Fruit fly (Drosophila melanogaster) whole organism, embryonic: Measurements from ENCODE around the gene AstA.

ENCODE experiments used
- CG10147 ChIP-seq: fragments of 200-800 bp; sonication (Bioruptor generic); optimal IDR thresholded peaks from 2 replicates; lab custom pipeline; 2019; ENCODE audit warnings: missing biosample characterization, mild to moderate bottlenecking, missing genetic modification characterization, moderate library complexity
- CG10274 ChIP-seq: fragments of 200-800 bp; sonication (Bioruptor generic); optimal IDR thresholded peaks from 3 replicates; lab custom pipeline; 2017; ENCODE audit warnings: missing biosample characterization, mild to moderate bottlenecking, missing genetic modification characterization
- CG10366 ChIP-seq: fragments of 200-800 bp; sonication (Bioruptor generic); IDR thresholded peaks from 2 replicates; pipeline ENCODE4 v1.3.6; 2022; ENCODE audit warnings: missing biosample characterization, missing genetic modification characterization
- CG10543 ChIP-seq: fragments of 200-800 bp; sonication (Bioruptor generic); optimal IDR thresholded peaks from 3 replicates; lab custom pipeline; 2017; ENCODE audit warnings: missing biosample characterization, mild to moderate bottlenecking, missing genetic modification characterization, moderate library complexity
- CG10565 ChIP-seq: fragments of 200-800 bp; sonication (Bioruptor generic); optimal IDR thresholded peaks from 3 replicates; lab custom pipeline; 2016; ENCODE audit warnings: missing biosample characterization, mild to moderate bottlenecking, missing genetic modification characterization
- CG11695 ChIP-seq: fragments of 200-800 bp; sonication (Bioruptor generic); IDR thresholded peaks from 3 replicates; pipeline ENCODE4 v1.3.6; 2022; ENCODE audit warnings: missing biosample characterization, missing genetic modification characterization
- CG12104 ChIP-seq: fragments of 200-800 bp; sonication (Bioruptor generic); optimal IDR thresholded peaks from 3 replicates; lab custom pipeline; 2016; ENCODE audit warnings: missing biosample characterization, missing genetic modification characterization
- CG1233 ChIP-seq: fragments of 200-800 bp; sonication (Bioruptor generic); optimal IDR thresholded peaks from 4 replicates; lab custom pipeline; 2018; ENCODE audit warnings: missing biosample characterization, mild to moderate bottlenecking, missing genetic modification characterization
- CG12659 ChIP-seq: fragments of 200-800 bp; sonication (Bioruptor generic); optimal IDR thresholded peaks from 3 replicates; lab custom pipeline; 2017; ENCODE audit warnings: mild to moderate bottlenecking, missing biosample characterization, missing genetic modification reagents, missing genetic modification characterization
- CG14710 ChIP-seq: fragments of 200-800 bp; sonication (Bioruptor generic); optimal IDR thresholded peaks from 3 replicates; lab custom pipeline; 2019; ENCODE audit warnings: missing biosample characterization, mild to moderate bottlenecking, missing genetic modification characterization, moderate library complexity
- CG17568 ChIP-seq: fragments of 200-800 bp; sonication (Bioruptor generic); optimal IDR thresholded peaks from 2 replicates; lab custom pipeline; 2018; ENCODE audit warnings: missing biosample characterization, mild to moderate bottlenecking, missing genetic modification characterization, moderate library complexity
- CG17912 ChIP-seq: fragments of 200-800 bp; sonication (Bioruptor generic); optimal IDR thresholded peaks from 2 replicates; lab custom pipeline; 2018; ENCODE audit warnings: missing biosample characterization, mild to moderate bottlenecking, missing genetic modification characterization
- CG2120 ChIP-seq: fragments of 200-800 bp; sonication (Bioruptor generic); optimal IDR thresholded peaks from 3 replicates; lab custom pipeline; 2016; ENCODE audit warnings: missing biosample characterization, missing genetic modification characterization
- CG2875 ChIP-seq: fragments of 200-800 bp; sonication (Bioruptor generic); optimal IDR thresholded peaks from 2 replicates; lab custom pipeline; 2017; ENCODE audit warnings: missing biosample characterization, mild to moderate bottlenecking, missing genetic modification characterization, missing genetic modification reagents
- CG3281 ChIP-seq: fragments of 200-800 bp; sonication (Bioruptor generic); optimal IDR thresholded peaks from 3 replicates; lab custom pipeline; 2017; ENCODE audit warnings: missing biosample characterization, mild to moderate bottlenecking, missing genetic modification characterization
- CG33213 ChIP-seq: fragments of 200-800 bp; sonication (Bioruptor generic); optimal IDR thresholded peaks from 3 replicates; lab custom pipeline; 2016; ENCODE audit warnings: missing biosample characterization, missing genetic modification characterization
- CG33557 ChIP-seq: fragments of 200-800 bp; sonication (Bioruptor generic); optimal IDR thresholded peaks from 2 replicates; lab custom pipeline; 2019; ENCODE audit warnings: missing biosample characterization, mild to moderate bottlenecking, missing genetic modification characterization, moderate library complexity
- CG4424 ChIP-seq: fragments of 200-800 bp; sonication (Bioruptor generic); optimal IDR thresholded peaks from 3 replicates; lab custom pipeline; 2016; ENCODE audit warnings: missing biosample characterization, missing genetic modification characterization
- CG4707 ChIP-seq: fragments of 200-800 bp; sonication (Bioruptor generic); optimal IDR thresholded peaks from 2 replicates; lab custom pipeline; 2018; ENCODE audit warnings: missing biosample characterization, mild to moderate bottlenecking, missing genetic modification characterization, moderate library complexity
- CG4854 ChIP-seq: fragments of 200-800 bp; sonication (Bioruptor generic); optimal IDR thresholded peaks from 2 replicates; lab custom pipeline; 2016; ENCODE audit warnings: missing biosample characterization, missing genetic modification characterization, inconsistent platforms
- CG6254 ChIP-seq: fragments of 200-800 bp; sonication (Bioruptor generic); optimal IDR thresholded peaks from 3 replicates; lab custom pipeline; 2017; ENCODE audit warnings: mild to moderate bottlenecking, missing biosample characterization, missing genetic modification reagents, missing genetic modification characterization
- CG8281 ChIP-seq: fragments of 200-800 bp; sonication (Bioruptor generic); optimal IDR thresholded peaks from 2 replicates; lab custom pipeline; 2018; ENCODE audit warnings: missing biosample characterization, mild to moderate bottlenecking, missing genetic modification characterization, moderate library complexity
- CG8359 ChIP-seq: fragments of 200-800 bp; sonication (Bioruptor generic); optimal IDR thresholded peaks from 2 replicates; lab custom pipeline; 2017; ENCODE audit warnings: missing biosample characterization, mild to moderate bottlenecking, missing genetic modification characterization, borderline replicate concordance
- CG8924 ChIP-seq: fragments of 200-800 bp; optimal IDR thresholded peaks from 3 replicates; lab custom pipeline; 2019; ENCODE audit warnings: missing biosample characterization, mild to moderate bottlenecking, missing genetic modification characterization, moderate library complexity
- CG8944 ChIP-seq: fragments of 200-800 bp; sonication (Bioruptor generic); optimal IDR thresholded peaks from 3 replicates; lab custom pipeline; 2016; ENCODE audit warnings: missing biosample characterization, missing genetic modification characterization
- CrebB ChIP-seq: fragments of 200-800 bp; sonication (Bioruptor generic); optimal IDR thresholded peaks from 3 replicates; lab custom pipeline; 2018; ENCODE audit warnings: missing biosample characterization, mild to moderate bottlenecking, missing genetic modification characterization
- Ets65A ChIP-seq: fragments of 200-800 bp; sonication (Bioruptor generic); peaks from one replicate; lab custom pipeline; 2016; ENCODE audit warnings: missing biosample characterization, missing genetic modification characterization
- Gug ChIP-seq: fragments of 200-800 bp; sonication (Bioruptor generic); IDR thresholded peaks from 4 replicates; pipeline ENCODE4 v1.3.6; 2022; ENCODE audit warnings: missing biosample characterization, missing genetic modification characterization
- Hmx ChIP-seq: fragments of 200-800 bp; sonication (Bioruptor generic); optimal IDR thresholded peaks from 2 replicates; lab custom pipeline; 2016; ENCODE audit warnings: missing biosample characterization, missing genetic modification characterization
- Optix ChIP-seq: fragments of 200-800 bp; sonication (Bioruptor generic); IDR thresholded peaks from 3 replicates; pipeline ENCODE4 v1.3.6; 2022; ENCODE audit warnings: missing biosample characterization, missing genetic modification characterization
- PHDP ChIP-seq: fragments of 200-800 bp; sonication (Bioruptor generic); optimal IDR thresholded peaks from 3 replicates; lab custom pipeline; 2018; ENCODE audit warnings: missing biosample characterization, mild to moderate bottlenecking, missing genetic modification characterization, moderate library complexity
- Ssrp ChIP-seq: fragments of 200-800 bp; sonication (Bioruptor generic); optimal IDR thresholded peaks from 2 replicates; lab custom pipeline; 2018; ENCODE audit warnings: missing biosample characterization, mild to moderate bottlenecking, missing genetic modification characterization, moderate library complexity
- bsh ChIP-seq, 2 experiments: fragments of 200-800 bp; sonication (Bioruptor generic); optimal IDR thresholded peaks; 2 replicates each; lab custom pipeline; 2017 to 2018; ENCODE audit warnings: mild to moderate bottlenecking in 2 of 2, missing biosample characterization in 2 of 2, missing genetic modification characterization in 2 of 2, moderate library complexity in 1 of 2
- chif ChIP-seq, 2 experiments: fragments of 200-800 bp; sonication (Bioruptor generic); optimal IDR thresholded peaks; 3 replicates each; lab custom pipeline; 2016; ENCODE audit warnings: missing biosample characterization in 2 of 2, missing genetic modification characterization in 2 of 2
- dan ChIP-seq: fragments of 200-800 bp; sonication (Bioruptor generic); IDR thresholded peaks from 2 replicates; pipeline ENCODE4 v1.3.6; 2022; ENCODE audit warnings: missing biosample characterization, missing genetic modification characterization
- fd96Cb ChIP-seq: fragments of 200-800 bp; sonication (Bioruptor generic); optimal IDR thresholded peaks from 2 replicates; lab custom pipeline; 2018; ENCODE audit warnings: missing biosample characterization, mild to moderate bottlenecking, missing genetic modification characterization, moderate library complexity
- gcm ChIP-seq: fragments of 200-800 bp; sonication (Bioruptor generic); optimal IDR thresholded peaks from 2 replicates; lab custom pipeline; 2019; ENCODE audit warnings: missing biosample characterization, mild to moderate bottlenecking, missing genetic modification characterization, moderate library complexity
- hth ChIP-seq: fragments of >200 bp; optimal IDR thresholded peaks from 2 replicates; lab custom pipeline; 2017; ENCODE audit warnings: inconsistent platforms
- org-1 ChIP-seq: fragments of 200-800 bp; sonication (Bioruptor generic); optimal IDR thresholded peaks from 2 replicates; lab custom pipeline; 2017; ENCODE audit warnings: missing biosample characterization, missing genetic modification characterization
- pita ChIP-seq: fragments of 200-800 bp; sonication (Bioruptor generic); optimal IDR thresholded peaks from 2 replicates; lab custom pipeline; 2017; ENCODE audit warnings: missing biosample characterization, mild to moderate bottlenecking, missing genetic modification characterization
- run ChIP-seq: fragments of 200-800 bp; sonication (Bioruptor generic); optimal IDR thresholded peaks from 3 replicates; lab custom pipeline; 2018; ENCODE audit warnings: missing biosample characterization, mild to moderate bottlenecking, missing genetic modification characterization
- seq ChIP-seq: fragments of 200-800 bp; sonication (Bioruptor generic); IDR thresholded peaks from 2 replicates; pipeline ENCODE4 v1.3.6; 2022; ENCODE audit warnings: missing biosample characterization, missing genetic modification characterization
- sima ChIP-seq: fragments of 200-800 bp; sonication (Bioruptor generic); optimal IDR thresholded peaks from 2 replicates; lab custom pipeline; 2016; ENCODE audit warnings: missing biosample characterization, missing genetic modification characterization
- slbo ChIP-seq: fragments of 200-800 bp; sonication (Bioruptor generic); IDR thresholded peaks from 2 replicates; pipeline ENCODE4 v1.3.6; 2022; ENCODE audit warnings: missing biosample characterization, missing genetic modification characterization
- tap ChIP-seq: fragments of 200-800 bp; optimal IDR thresholded peaks from 3 replicates; lab custom pipeline; 2019; ENCODE audit warnings: missing biosample characterization, mild to moderate bottlenecking, missing genetic modification characterization, moderate library complexity
- trem ChIP-seq: fragments of 200-800 bp; optimal IDR thresholded peaks from 3 replicates; lab custom pipeline; 2019; ENCODE audit warnings: missing biosample characterization, mild to moderate bottlenecking, missing genetic modification characterization, moderate library complexity
- ttk ChIP-seq: fragments of 200-800 bp; sonication (Bioruptor generic); IDR thresholded peaks from 2 replicates; pipeline ENCODE4 v2.1.2; 2022; ENCODE audit warnings: missing biosample characterization, missing genetic modification characterization
- wek ChIP-seq: fragments of 200-800 bp; sonication (Bioruptor generic); optimal IDR thresholded peaks from 3 replicates; lab custom pipeline; 2018; ENCODE audit warnings: missing biosample characterization, mild to moderate bottlenecking, missing genetic modification characterization, moderate library complexity
- zf30C ChIP-seq: fragments of 200-800 bp; sonication (Bioruptor generic); optimal IDR thresholded peaks from 3 replicates; lab custom pipeline; 2018; ENCODE audit warnings: missing biosample characterization, mild to moderate bottlenecking, missing genetic modification characterization

Gene AstA

DNA sequence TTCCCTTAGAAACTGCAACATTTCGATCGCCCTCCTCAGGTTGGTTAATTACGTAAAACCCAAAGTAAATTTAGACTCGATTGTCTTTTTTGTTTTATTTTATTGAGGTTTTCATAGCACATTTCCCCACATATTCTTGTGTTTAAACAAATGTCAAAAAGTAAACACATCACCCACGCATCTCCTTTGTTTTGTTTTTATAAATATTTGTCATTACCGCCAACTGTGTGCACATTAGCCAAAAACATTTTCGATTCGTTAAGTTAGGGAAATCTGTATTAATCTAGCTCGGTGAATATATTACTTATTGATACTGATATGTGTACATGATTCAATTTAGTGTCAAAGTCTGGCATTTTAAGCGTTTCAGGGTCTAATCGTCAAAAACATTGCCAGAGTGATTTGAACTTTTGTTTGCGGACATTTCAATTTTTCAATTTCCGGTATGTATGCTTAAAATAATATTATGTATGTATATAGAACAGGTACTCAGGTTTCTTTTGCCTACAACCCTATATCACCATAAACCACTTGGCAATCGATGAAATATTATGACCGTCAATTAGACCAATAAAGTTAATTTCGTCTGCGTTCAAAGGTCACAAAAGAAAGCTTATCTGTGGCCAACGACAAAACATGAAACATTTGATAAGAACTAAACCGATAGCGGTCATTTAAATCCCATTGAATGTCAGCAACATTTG, 44.9 kb upstream of the AstA start (continued):
- TF ChIP-seq sima (GFP tag; lab: Kevin White, UChicago) (no peak), Hmx (GFP tag; lab: Kevin White, UChicago) (no peak), CG10543 (GFP tag; lab: Kevin White, UChicago) (peak; percentile 48), Optix (no peak), CG8359 (peak; percentile 54), CG33557 (GFP tag; lab: Kevin White, UChicago) (peak; percentile 65), CG12104 (GFP tag; lab: Kevin White, UChicago) (peak; percentile 24), dan (no peak), wek (GFP tag; lab: Kevin White, UChicago) (peak; percentile 75), CG8944 (no peak), run (peak; percentile 52), CG12659 (GFP tag; lab: Kevin White, UChicago) (peak; percentile 38), seq (GFP tag; lab: Robert Waterston, UW) (no peak), zf30C (GFP tag; lab: Kevin White, UChicago) (no peak), CG2875 (GFP tag; lab: Kevin White, UChicago) (peak; percentile 70), bsh (GFP tag; optimal IDR thresholded peaks at IDR 0.05; lab: Kevin White, UChicago) (peak in 1 of 2 experiments; percentile 59), gcm (GFP tag; lab: Kevin White, UChicago) (peak; percentile 44), CG10274 (GFP tag; lab: Kevin White, UChicago) (peak; percentile 25), Ssrp (tag; lab: Kevin White, UChicago) (no peak), CG4707 (GFP tag; lab: Kevin White, UChicago) (peak; percentile 54), CG17568 (GFP tag; lab: Kevin White, UChicago) (no peak), CG6254 (GFP tag; lab: Kevin White, UChicago) (peak; percentile 27), fd96Cb (tag; lab: Kevin White, UChicago) (no peak), tap (no peak), Gug (GFP tag; lab: Robert Waterston, UW) (no peak), slbo (GFP tag; lab: Robert Waterston, UW) (no peak), CG4854 (GFP tag; lab: Kevin White, UChicago) (peak; percentile 63), PHDP (tag; lab: Kevin White, UChicago) (peak; percentile 67), CG3281 (GFP tag; lab: Kevin White, UChicago) (peak; percentile 74), CG14710 (tag; lab: Kevin White, UChicago) (peak; percentile 57), ttk (GFP tag; lab: Robert Waterston, UW) (no peak), CG4424 (GFP tag; lab: Kevin White, UChicago) (no peak), CG10565 (no peak), trem (peak; percentile 30), org-1 (GFP tag; lab: Kevin White, UChicago) (peak; percentile 41), CG11695 (GFP tag; lab: Robert Waterston, UW) (0 out of 3 replicates have a peak, but pooled peaks have one; percentile 11), CG8281 (tag; lab: Kevin White, UChicago) (peak; percentile 50), CG8924 (tag; lab: Kevin White, UChicago) (peak; percentile 16), Ets65A (GFP tag; lab: Kevin White, UChicago) (no peak), hth (lab: Kevin White, UChicago) (no peak), CG10366 (GFP tag; lab: Robert Waterston, UW) (no peak), CrebB (peak; percentile 59), CG10147 (GFP tag; lab: Kevin White, UChicago) (peak; percentile 39), CG17912 (GFP tag; lab: Kevin White, UChicago) (no peak), CG33213 (GFP tag; lab: Kevin White, UChicago) (peak; percentile 41), pita (GFP tag; lab: Kevin White, UChicago) (no peak), CG2120 (no peak), chif (GFP tag; optimal IDR thresholded peaks at IDR 0.05; lab: Kevin White, UChicago) (peak in 1 of 2 experiments; percentile 14), CG1233 (GFP tag; lab: Kevin White, UChicago) (peak; percentile 74)
